Worm (Caenorhabditis elegans): ENCODE data around the gene ugt-7.

- TF ChIP-seq ceh-13 (GFP tag; optimal IDR thresholded peaks at IDR 0.05) (no peak), F13C5.2 (tag; optimal IDR thresholded peaks at IDR 0.05) (no peak), tbx-11 (GFP tag; IDR thresholded peaks at IDR 0.05) (no peak), ceh-36 (tag; optimal IDR thresholded peaks at IDR 0.05) (no peak), ama-1 (optimal IDR thresholded peaks at IDR 0.05) (no peak), ets-7 (tag; optimal IDR thresholded peaks at IDR 0.05) (no peak), scrt-1 (GFP tag; IDR thresholded peaks at IDR 0.05) (no peak), tra-4 (tag; optimal IDR thresholded peaks at IDR 0.05) (no peak), hnd-1 (tag; optimal IDR thresholded peaks at IDR 0.05) (no peak), flt-1 (GFP tag; IDR thresholded peaks at IDR 0.05) (no peak), aly-1 (tag; optimal IDR thresholded peaks at IDR 0.05) (no peak)
Observed at ce11 chrV:4980094-4980493, 20.3 kb downstream of the ugt-7 start.
